Fruit fly (Drosophila melanogaster) whole organism, wandering third instar larva: ENCODE data around the gene tgo.

Experiments used
- CG32264 ChIP-seq: fragments of 200-800 bp; sonication (Bioruptor generic); optimal IDR thresholded peaks from 2 replicates; lab custom pipeline; 2016; ENCODE audit warnings: missing biosample characterization, missing genetic modification characterization
- CG9705 ChIP-seq: fragments of 200-800 bp; sonication (Bioruptor generic); optimal IDR thresholded peaks from 2 replicates; lab custom pipeline; 2018; ENCODE audit warnings: missing biosample characterization, mild to moderate bottlenecking, missing genetic modification characterization
- GATAd ChIP-seq: sonication (Bioruptor generic); optimal IDR thresholded peaks from 2 replicates; lab custom pipeline; 2016; ENCODE audit warnings: missing biosample characterization, missing genetic modification characterization
- HLH106 ChIP-seq: fragments of 200-800 bp; optimal IDR thresholded peaks from 3 replicates; lab custom pipeline; 2019; ENCODE audit warnings: missing biosample characterization, mild to moderate bottlenecking, missing genetic modification characterization, moderate library complexity
- Hr83 ChIP-seq: fragments of 200-300 bp; sonication (Bioruptor generic); optimal IDR thresholded peaks from 2 replicates; lab custom pipeline; 2016; ENCODE audit warnings: missing biosample characterization, mild to moderate bottlenecking, missing genetic modification characterization, moderate library complexity; ENCODE audit not compliant: poor library complexity, severe bottlenecking
- Mio ChIP-seq: sonication (Bioruptor generic); optimal IDR thresholded peaks from 2 replicates; lab custom pipeline; 2016; ENCODE audit warnings: missing biosample characterization, missing genetic modification characterization
- Myc ChIP-seq: fragments of >200 bp; optimal IDR thresholded peaks from 2 replicates; lab custom pipeline; 2017
- brk ChIP-seq: fragments of 200-800 bp; sonication (Bioruptor generic); optimal IDR thresholded peaks from 2 replicates; lab custom pipeline; 2016; ENCODE audit warnings: missing biosample characterization, mild to moderate bottlenecking, missing genetic modification characterization
- dsf ChIP-seq: sonication (Bioruptor generic); optimal IDR thresholded peaks from 2 replicates; lab custom pipeline; 2016; ENCODE audit warnings: missing biosample characterization, missing genetic modification characterization, borderline replicate concordance
- ey ChIP-seq: fragments of 200-800 bp; sonication (Bioruptor generic); optimal IDR thresholded peaks from 2 replicates; lab custom pipeline; 2016; ENCODE audit warnings: missing biosample characterization, missing genetic modification characterization
- jim ChIP-seq: fragments of 175-275, 200-325 bp; sonication (Bioruptor generic); optimal IDR thresholded peaks from 2 replicates; lab custom pipeline; 2016; ENCODE audit warnings: missing biosample characterization, mild to moderate bottlenecking, missing genetic modification characterization
- pan ChIP-seq: fragments of >200 bp; optimal IDR thresholded peaks from 2 replicates; lab custom pipeline; 2017
- psq ChIP-seq: fragments of 200-800 bp; sonication (Bioruptor generic); optimal IDR thresholded peaks from 3 replicates; lab custom pipeline; 2017; ENCODE audit warnings: missing biosample characterization, mild to moderate bottlenecking, missing genetic modification characterization, moderate library complexity
- rgr ChIP-seq: fragments of 200-800 bp; sonication (Bioruptor generic); optimal IDR thresholded peaks from 3 replicates; lab custom pipeline; 2016; ENCODE audit warnings: missing biosample characterization, mild to moderate bottlenecking, missing genetic modification characterization
- tai ChIP-seq: sonication (Bioruptor generic); optimal IDR thresholded peaks from 2 replicates; lab custom pipeline; 2016; ENCODE audit warnings: missing biosample characterization, missing genetic modification characterization
- usp ChIP-seq: fragments of >200 bp; optimal IDR thresholded peaks from 2 replicates; lab custom pipeline; 2017; ENCODE audit warnings: missing biosample characterization, missing genetic modification characterization
- woc ChIP-seq: sonication (Bioruptor generic); optimal IDR thresholded peaks from 2 replicates; lab custom pipeline; 2016; ENCODE audit warnings: missing biosample characterization, mild to moderate bottlenecking, missing genetic modification characterization

Gene tgo

dm6 chr3R:8968837-8969236 is 51.0 kb downstream of the tgo start (continued):
- TF ChIP-seq ey (peak; percentile 38), psq (no peak), Mio (GFP tag; lab: Kevin White, UChicago) (no peak), dsf (GFP tag; lab: Kevin White, UChicago) (no peak), HLH106 (tag; lab: Kevin White, UChicago) (peak; percentile 48), Myc (lab: Kevin White, UChicago) (no peak), usp (GFP tag; lab: Kevin White, UChicago) (no peak), rgr (GFP tag; lab: Kevin White, UChicago) (peak; percentile 27), pan (no peak), jim (GFP tag; lab: Kevin White, UChicago) (no peak), woc (GFP tag; lab: Kevin White, UChicago) (peak; percentile 21), CG32264 (GFP tag; lab: Kevin White, UChicago) (no peak), Hr83 (no peak), tai (GFP tag; lab: Kevin White, UChicago) (no peak), CG9705 (GFP tag; lab: Kevin White, UChicago) (no peak), GATAd (no peak), brk (GFP tag; lab: Kevin White, UChicago) (no peak)
